Fruit fly (Drosophila melanogaster) whole organism: ENCODE data around the gene tal-1A.

ENCODE experiments used
- CG8478 ChIP-seq: fragments of >200 bp; optimal IDR thresholded peaks from 2 replicates; lab custom pipeline; 2018; ENCODE audit warnings: inconsistent platforms
- Dll ChIP-seq: fragments of >200 bp; optimal IDR thresholded peaks from 2 replicates; lab custom pipeline; 2017
- pan ChIP-seq: fragments of >200 bp; optimal IDR thresholded peaks from 2 replicates; lab custom pipeline; 2017

- TF ChIP-seq CG8478 (no peak), pan (lab: Kevin White, UChicago) (no peak), Dll (lab: Kevin White, UChicago) (no peak)
Measured at dm6 chr3R:13788672-13789071, 24.2 kb upstream of the tal-1A start.
